Fruit fly (Drosophila melanogaster): ENCODE data around the gene Dhc93AB.

- TF ChIP-seq CG15710 (tag; optimal IDR thresholded peaks at IDR 0.05), result no peak
- TF ChIP-seq gl (tag; optimal IDR thresholded peaks at IDR 0.05), result no peak
- TF ChIP-seq CG17806 (tag; optimal IDR thresholded peaks at IDR 0.05), result no peak
- TF ChIP-seq D1 (tag; optimal IDR thresholded peaks at IDR 0.05), result no peak
- no peak for TF ChIP-seq fd96Ca (GFP tag; IDR thresholded peaks at IDR 0.05)
- TF ChIP-seq Pif1B (GFP tag; optimal IDR thresholded peaks at IDR 0.05), result no peak
- no peak for TF ChIP-seq CG8301 (tag; optimal IDR thresholded peaks at IDR 0.05)
- TF ChIP-seq Snoo (tag; optimal IDR thresholded peaks at IDR 0.05), result no peak
- TF ChIP-seq CG13204 (GFP tag; optimal IDR thresholded peaks at IDR 0.05), result no peak
- no peak for TF ChIP-seq rn (GFP tag; IDR thresholded peaks at IDR 0.05)
- no peak for TF ChIP-seq EcR (GFP tag; optimal IDR thresholded peaks at IDR 0.05)
- no peak for TF ChIP-seq Ets98B (GFP tag; IDR thresholded peaks at IDR 0.05)
- TF ChIP-seq CG12605 (GFP tag; IDR thresholded peaks at IDR 0.05), result no peak
- no peak for TF ChIP-seq Pif1A (GFP tag; optimal IDR thresholded peaks at IDR 0.05)
Observed at dm6 chr3R:21006967-21007366, 35.3 kb downstream of the Dhc93AB start, which contains the start of gene Alp5.

Data from whole organism, pupa.